Worm (Caenorhabditis elegans) whole organism, mixed stage, embryonic: ENCODE results near the gene H10E21.4.

Experiments
- bed-3 ChIP-seq: fragments of 200-800 bp; sonication (Bioruptor generic); optimal IDR thresholded peaks from 3 replicates; lab custom pipeline; 2018; ENCODE audit warnings: mild to moderate bottlenecking, missing genetic modification characterization, moderate library complexity, missing compliant biosample characterization
- ceh-39 ChIP-seq: fragments of 150-350 bp; optimal IDR thresholded peaks from 2 replicates; lab custom pipeline; 2014; ENCODE audit warnings: missing biosample characterization, missing genetic modification characterization
- ces-1 ChIP-seq: fragments of 150-350 bp; optimal IDR thresholded peaks from 2 replicates; lab custom pipeline; 2014; ENCODE audit warnings: missing biosample characterization, missing genetic modification reagents, missing genetic modification characterization
- cnd-1 ChIP-seq: fragments of 200-800 bp; sonication (Bioruptor generic); optimal IDR thresholded peaks from 2 replicates; lab custom pipeline; 2018; ENCODE audit warnings: mild to moderate bottlenecking, missing genetic modification characterization, missing compliant biosample characterization
- drap-1 ChIP-seq: fragments of 200-800 bp; sonication (Bioruptor generic); optimal IDR thresholded peaks from 3 replicates; lab custom pipeline; 2018; ENCODE audit warnings: mild to moderate bottlenecking, missing genetic modification characterization, missing compliant biosample characterization
- elt-1 ChIP-seq: sonication (generic microtip); optimal IDR thresholded peaks from 2 replicates; lab custom pipeline; 2017; ENCODE audit warnings: missing genetic modification characterization, mild to moderate bottlenecking, missing compliant biosample characterization, antibody characterized with exemption, moderate library complexity, borderline replicate concordance; ENCODE audit not compliant: insufficient read depth
- flh-1 ChIP-seq: fragments of 200-800 bp; sonication (Bioruptor generic); optimal IDR thresholded peaks from 2 replicates; lab custom pipeline; 2018; ENCODE audit warnings: mild to moderate bottlenecking, missing genetic modification characterization, moderate library complexity, missing compliant biosample characterization
- ham-2 ChIP-seq: fragments of 200-800 bp; sonication (Bioruptor generic); optimal IDR thresholded peaks from 2 replicates; lab custom pipeline; 2018; ENCODE audit warnings: mild to moderate bottlenecking, missing genetic modification characterization, missing compliant biosample characterization
- hlh-1 ChIP-seq: fragments of 150-350 bp; optimal IDR thresholded peaks from 2 replicates; lab custom pipeline; 2014; ENCODE audit warnings: missing biosample characterization, missing genetic modification reagents, missing genetic modification characterization
- lin-13 ChIP-seq: fragments of 150-350 bp; optimal IDR thresholded peaks from 2 replicates; lab custom pipeline; 2014; ENCODE audit warnings: missing biosample characterization, missing genetic modification characterization
- lin-32 ChIP-seq: fragments of 200-800 bp; sonication (Bioruptor generic); optimal IDR thresholded peaks from 2 replicates; lab custom pipeline; 2018; ENCODE audit warnings: mild to moderate bottlenecking, missing genetic modification characterization, missing compliant biosample characterization
- lsy-2 ChIP-seq: fragments of 150-350 bp; optimal IDR thresholded peaks from 2 replicates; lab custom pipeline; 2014; ENCODE audit warnings: missing biosample characterization, missing genetic modification characterization
- mab-5 ChIP-seq: fragments of 150-350 bp; optimal IDR thresholded peaks from 2 replicates; lab custom pipeline; 2014; ENCODE audit warnings: missing biosample characterization, missing genetic modification characterization
- mls-2 ChIP-seq: sonication (generic microtip); optimal IDR thresholded peaks from 2 replicates; lab custom pipeline; 2016; ENCODE audit warnings: mild to moderate bottlenecking, missing genetic modification characterization, moderate library complexity, missing compliant biosample characterization
- nhr-12 ChIP-seq: fragments of 150-350 bp; optimal IDR thresholded peaks from 2 replicates; lab custom pipeline; 2014; ENCODE audit warnings: missing biosample characterization, missing genetic modification characterization
- nhr-2 ChIP-seq: fragments of 150-350 bp; optimal IDR thresholded peaks from 2 replicates; lab custom pipeline; 2014; ENCODE audit warnings: missing biosample characterization, missing genetic modification characterization
- nhr-237 ChIP-seq: fragments of 150-350 bp; optimal IDR thresholded peaks from 2 replicates; lab custom pipeline; 2014; ENCODE audit warnings: missing biosample characterization, missing genetic modification characterization
- nhr-28 ChIP-seq: fragments of 150-350 bp; optimal IDR thresholded peaks from 2 replicates; lab custom pipeline; 2014; ENCODE audit warnings: missing biosample characterization, missing genetic modification characterization
- nhr-76 ChIP-seq: sonication (generic microtip); optimal IDR thresholded peaks from 2 replicates; lab custom pipeline; 2017; ENCODE audit warnings: missing biosample characterization, missing genetic modification characterization
- pha-4 ChIP-seq: fragments of 150-350 bp; optimal IDR thresholded peaks from 2 replicates; lab custom pipeline; 2018; ENCODE audit warnings: missing biosample characterization, missing genetic modification reagents, missing genetic modification characterization
- snpc-4 ChIP-seq: fragments of 150-350 bp; optimal IDR thresholded peaks from 2 replicates; lab custom pipeline; 2014; ENCODE audit warnings: missing biosample characterization, missing genetic modification characterization
- sptf-1 ChIP-seq: sonication (generic microtip); optimal IDR thresholded peaks from 2 replicates; lab custom pipeline; 2017; ENCODE audit warnings: mild to moderate bottlenecking, missing genetic modification characterization, moderate library complexity, missing compliant biosample characterization
- tbx-8 ChIP-seq: fragments of 200-800 bp; sonication (Bioruptor generic); optimal IDR thresholded peaks from 2 replicates; lab custom pipeline; 2018; ENCODE audit warnings: mild to moderate bottlenecking, missing genetic modification characterization, moderate library complexity, missing compliant biosample characterization
- unc-120 ChIP-seq: sonication (generic microtip); optimal IDR thresholded peaks from 2 replicates; lab custom pipeline; 2017; ENCODE audit warnings: missing genetic modification characterization, missing compliant biosample characterization; ENCODE audit not compliant: poor library complexity, severe bottlenecking
- unc-62 ChIP-seq: fragments of 150-350 bp; optimal IDR thresholded peaks from 2 replicates; lab custom pipeline; 2014; ENCODE audit warnings: missing biosample characterization, missing genetic modification reagents, missing genetic modification characterization
- zip-8 ChIP-seq: fragments of 150-350 bp; optimal IDR thresholded peaks from 2 replicates; lab custom pipeline; 2014; ENCODE audit warnings: missing biosample characterization, missing genetic modification characterization
- ztf-11 ChIP-seq: fragments of 150-350 bp; optimal IDR thresholded peaks from 2 replicates; lab custom pipeline; 2014; ENCODE audit warnings: missing biosample characterization, missing genetic modification characterization

Gene H10E21.4

DNA sequence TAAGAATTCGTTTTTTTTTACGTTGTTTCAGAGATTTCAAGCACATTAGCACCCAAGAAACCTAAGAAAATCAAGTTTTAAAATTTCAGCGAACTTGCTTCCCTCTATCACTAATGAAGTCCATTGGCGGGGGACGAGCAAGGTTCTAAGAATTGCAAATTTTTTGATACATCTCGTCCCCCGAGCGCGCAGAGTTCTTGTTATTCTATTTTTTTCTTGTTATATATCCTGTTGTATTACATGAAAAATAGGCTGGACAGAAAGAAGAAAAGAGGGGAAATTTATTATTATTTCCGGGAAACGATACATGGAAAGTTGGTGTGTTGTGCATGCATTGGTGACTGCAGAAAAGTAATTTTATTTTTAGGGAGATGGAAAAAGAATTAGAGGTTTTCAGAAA is 10.2 kb upstream of the H10E21.4 start:
- TF ChIP-seq bed-3 (GFP tag; lab: Kevin White, UChicago) = no peak
- TF ChIP-seq nhr-12 (tag; lab: Kevin White, UChicago) = no peak
- TF ChIP-seq nhr-2 (tag; lab: Kevin White, UChicago) = no peak
- TF ChIP-seq lin-32 (GFP tag; lab: Kevin White, UChicago) = no peak
- no peak for TF ChIP-seq flh-1 (GFP tag; lab: Kevin White, UChicago)
- TF ChIP-seq unc-62 (GFP tag; lab: Kevin White, UChicago) = no peak
- TF ChIP-seq mab-5 (tag; lab: Kevin White, UChicago) = no peak
- no peak for TF ChIP-seq drap-1
- no peak for TF ChIP-seq zip-8 (tag; lab: Kevin White, UChicago)
- TF ChIP-seq nhr-76 = no peak

DNA sequence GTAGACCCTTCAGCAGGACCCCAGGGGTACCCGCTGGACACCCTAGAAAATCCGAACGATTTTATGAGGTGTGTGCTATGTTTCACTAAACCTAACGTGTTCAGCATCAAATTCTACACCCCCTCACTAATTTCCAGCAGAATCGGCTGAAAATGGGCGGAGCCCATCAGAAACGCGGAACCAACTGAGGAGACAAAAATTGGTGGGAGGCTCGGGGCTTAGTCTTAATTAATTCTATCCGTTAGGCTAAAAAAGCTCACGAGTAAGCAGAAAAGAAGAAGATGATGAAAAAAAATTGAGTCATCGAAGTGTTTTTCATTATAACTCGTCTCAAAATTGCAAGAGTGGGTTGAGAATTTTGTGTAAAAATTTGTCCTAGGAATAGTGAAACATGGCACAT is 9.4 kb upstream of the H10E21.4 start:
- TF ChIP-seq sptf-1 (tag; lab: Kevin White, UChicago) = no peak
- no peak for TF ChIP-seq ham-2 (GFP tag; lab: Kevin White, UChicago)
- TF ChIP-seq lsy-2 = no peak
- TF ChIP-seq flh-1 (GFP tag; lab: Kevin White, UChicago) = no peak

DNA sequence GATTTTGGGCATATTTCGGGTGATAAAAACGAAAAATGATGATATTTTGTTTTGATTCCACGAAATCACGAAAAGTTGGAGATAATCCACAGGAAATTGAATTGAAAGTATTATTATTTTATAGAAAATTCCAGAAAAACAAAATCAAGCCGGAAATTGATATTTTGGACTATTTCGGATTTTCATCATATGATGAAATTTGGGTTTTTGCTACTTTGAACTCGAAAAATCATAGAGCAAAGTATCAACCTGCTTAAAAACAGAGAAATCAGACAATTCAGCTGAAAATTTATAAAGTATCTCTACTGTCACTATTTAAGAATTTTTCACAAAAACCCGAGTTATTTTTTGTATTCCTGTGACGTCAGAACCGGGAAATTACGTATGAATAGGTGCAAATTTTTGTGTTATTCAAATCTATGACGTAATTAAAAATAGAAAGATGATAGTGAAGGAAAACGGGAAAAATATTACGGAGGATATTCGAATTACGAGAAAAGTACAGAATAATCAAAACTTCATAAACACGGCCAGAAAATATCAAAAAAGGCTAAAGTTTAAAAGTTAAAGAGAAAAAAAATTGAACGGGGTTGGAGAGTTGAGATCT is 8.0 kb upstream of the H10E21.4 start:
- TF ChIP-seq zip-8 (tag; lab: Kevin White, UChicago) (peak; percentile 99), flh-1 (GFP tag; lab: Kevin White, UChicago) (no peak)

DNA sequence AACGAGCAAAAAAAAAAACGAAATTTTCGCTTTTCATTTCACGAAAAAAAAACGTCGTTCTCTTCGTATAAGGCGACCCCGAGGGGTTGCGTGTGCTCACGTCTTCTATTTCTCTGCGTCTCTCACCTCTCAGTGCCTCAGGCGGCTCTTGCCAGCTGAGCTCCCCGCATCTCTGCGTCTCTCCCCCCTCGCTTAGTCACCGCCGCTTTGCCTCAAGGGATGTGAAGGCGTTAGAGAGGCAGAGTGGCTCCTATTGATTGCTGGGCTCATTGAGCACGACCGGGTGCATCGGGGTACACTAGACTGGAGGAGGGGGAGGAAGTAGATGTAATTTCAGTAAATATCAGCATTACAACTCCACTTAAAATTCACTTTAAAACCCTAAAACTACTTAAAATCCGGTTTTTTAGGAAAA is 6.1 kb upstream of the H10E21.4 start:
- TF ChIP-seq ces-1 (GFP tag; lab: Kevin White, UChicago) = peak; percentile 79
- TF ChIP-seq lin-32 (GFP tag; lab: Kevin White, UChicago) = peak; percentile 18
- no peak for TF ChIP-seq ceh-39
- no peak for TF ChIP-seq nhr-2 (tag; lab: Kevin White, UChicago)
- TF ChIP-seq unc-120 = peak; percentile 33
- peak; percentile 49 for TF ChIP-seq mls-2 (tag; lab: Kevin White, UChicago)
- TF ChIP-seq ham-2 (GFP tag; lab: Kevin White, UChicago) = peak; percentile 3
- TF ChIP-seq ztf-11 (tag; lab: Kevin White, UChicago) = peak; percentile 45

DNA sequence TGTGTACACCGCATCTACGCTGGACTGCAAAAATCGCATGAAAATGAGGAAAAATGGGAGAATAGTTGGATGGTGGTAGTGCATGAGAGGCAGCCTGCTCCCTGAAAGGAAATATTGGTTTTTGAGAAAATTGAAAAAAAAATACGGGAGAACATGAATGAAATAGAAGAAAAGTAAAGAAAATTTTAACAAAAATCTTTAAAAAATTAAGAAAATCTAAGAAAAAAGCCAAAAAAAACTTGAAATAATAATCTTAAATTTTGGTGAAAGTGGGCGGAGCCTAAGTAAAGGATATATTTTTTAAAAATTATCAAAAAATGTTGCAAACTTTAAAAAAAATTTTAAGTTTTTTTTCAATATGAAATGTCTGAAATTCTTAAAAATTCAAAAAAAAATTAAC is 4.4 kb upstream of the H10E21.4 start, which contains the start of gene H10E21.5:
Gene H10E21.5 (minus strand): TSS at position 101 of the 400 bp plus-strand sequence.
- TF ChIP-seq nhr-76 (no peak), tbx-8 (GFP tag; lab: Kevin White, UChicago) (no peak), nhr-28 (tag; lab: Kevin White, UChicago) (no peak), nhr-237 (tag; lab: Kevin White, UChicago) (no peak), elt-1 (tag; lab: Kevin White, UChicago) (no peak), sptf-1 (tag; lab: Kevin White, UChicago) (no peak)

DNA sequence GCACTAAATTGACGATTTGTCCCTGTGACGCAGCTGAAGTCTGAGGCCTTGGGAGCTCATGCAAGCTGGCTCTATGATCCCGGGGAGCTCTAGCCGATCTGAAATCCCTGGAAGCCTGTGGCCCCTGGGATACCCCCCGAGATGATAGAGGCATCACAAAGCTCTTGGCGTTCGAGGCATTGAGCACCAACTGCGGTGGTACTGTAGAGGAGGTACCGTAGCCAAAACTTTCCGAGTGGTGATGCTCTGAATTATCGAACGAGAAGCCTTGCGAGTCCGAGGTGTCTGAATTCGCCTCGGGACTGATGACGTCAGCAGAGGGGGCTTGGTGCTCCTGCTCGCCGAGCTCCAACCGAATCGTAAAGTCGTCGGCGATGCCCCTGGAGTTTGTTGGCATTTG is 1.8 kb upstream of the H10E21.4 start:
- TF ChIP-seq lin-32 (GFP tag; lab: Kevin White, UChicago) (no peak), hlh-1 (tag; lab: Kevin White, UChicago) (no peak), lin-13 (tag; lab: Kevin White, UChicago) (no peak), pha-4 (tag; lab: Kevin White, UChicago) (no peak), elt-1 (tag; lab: Kevin White, UChicago) (no peak), lsy-2 (no peak), nhr-2 (tag; lab: Kevin White, UChicago) (no peak), snpc-4 (tag; lab: Kevin White, UChicago) (no peak), nhr-237 (tag; lab: Kevin White, UChicago) (no peak)
- TF ChIP-seq, all 35 proteins: peak for 0

DNA sequence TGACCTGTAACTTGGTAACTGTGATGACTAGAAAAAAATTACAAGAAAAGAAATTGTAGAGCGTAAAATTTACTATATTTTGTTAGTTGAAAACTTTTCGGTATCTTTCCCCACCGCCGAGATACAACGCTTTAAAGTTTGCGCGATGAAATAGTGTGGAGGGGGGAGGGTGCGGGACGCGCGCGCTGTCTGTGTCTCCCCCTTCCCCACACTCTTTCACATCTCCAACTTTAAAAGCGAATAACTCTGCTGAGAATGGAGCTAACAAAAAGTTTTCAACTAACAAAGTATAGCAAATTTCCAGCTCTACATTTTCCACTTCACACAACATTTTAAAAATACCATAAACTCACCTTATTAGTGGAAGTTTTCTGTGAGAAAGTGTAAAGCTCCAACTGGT is 1.9 kb downstream of the H10E21.4 start:
- TF ChIP-seq unc-120 (no peak), cnd-1 (tag; lab: Kevin White, UChicago) (no peak), nhr-237 (tag; lab: Kevin White, UChicago) (no peak)
